Fruit fly (Drosophila melanogaster) whole organism, adult: ENCODE data around the gene psidin.
A peak's percentile ranks its signal among the peaks of the same experiment; 100 is the strongest.

Experiments
- CG11617 ChIP-seq: fragments of 200-800 bp; sonication (Bioruptor generic); optimal IDR thresholded peaks from 2 replicates; lab custom pipeline; 2017; ENCODE audit warnings: mild to moderate bottlenecking, missing biosample characterization, missing genetic modification reagents, missing genetic modification characterization
- CG12768 ChIP-seq: fragments of 200-800 bp; sonication (Bioruptor generic); optimal IDR thresholded peaks from 2 replicates; lab custom pipeline; 2017; ENCODE audit warnings: missing biosample characterization, missing genetic modification characterization, mild to moderate bottlenecking, moderate library complexity, missing genetic modification reagents
- CG14711 ChIP-seq: fragments of 200-800 bp; sonication (Bioruptor generic); optimal IDR thresholded peaks from 2 replicates; lab custom pipeline; 2018; ENCODE audit warnings: missing biosample characterization, mild to moderate bottlenecking, missing genetic modification characterization, moderate library complexity
- CG1620 ChIP-seq: fragments of 200-800 bp; sonication (Bioruptor generic); optimal IDR thresholded peaks from 2 replicates; lab custom pipeline; 2016; ENCODE audit warnings: missing biosample characterization, missing genetic modification characterization
- CG33017 ChIP-seq: fragments of 200-800 bp; sonication (Bioruptor generic); optimal IDR thresholded peaks from 2 replicates; lab custom pipeline; 2018; ENCODE audit warnings: missing biosample characterization, mild to moderate bottlenecking, missing genetic modification characterization, moderate library complexity
- CG5204 ChIP-seq: fragments of 200-800 bp; sonication (Bioruptor generic); optimal IDR thresholded peaks from 2 replicates; lab custom pipeline; 2016; ENCODE audit warnings: missing biosample characterization, missing genetic modification characterization
- CG7045 ChIP-seq: fragments of 200-800 bp; sonication (Bioruptor generic); optimal IDR thresholded peaks from 2 replicates; lab custom pipeline; 2017; ENCODE audit warnings: missing biosample characterization, mild to moderate bottlenecking, missing genetic modification characterization
- CG7101 ChIP-seq: fragments of 200-800 bp; sonication (Bioruptor generic); optimal IDR thresholded peaks from 2 replicates; lab custom pipeline; 2018; ENCODE audit warnings: missing biosample characterization, mild to moderate bottlenecking, missing genetic modification characterization, moderate library complexity
- Clk ChIP-seq: fragments of 200-800 bp; sonication (Bioruptor generic); optimal IDR thresholded peaks from 2 replicates; lab custom pipeline; 2017; ENCODE audit warnings: missing biosample characterization, missing genetic modification characterization
- Crg-1 ChIP-seq: fragments of 200-800 bp; sonication (Bioruptor generic); optimal IDR thresholded peaks from 2 replicates; lab custom pipeline; 2016; ENCODE audit warnings: missing biosample characterization, missing genetic modification characterization
- Hr96 ChIP-seq: fragments of 200-800 bp; sonication (Bioruptor generic); optimal IDR thresholded peaks from 2 replicates; lab custom pipeline; 2016; ENCODE audit warnings: missing biosample characterization, missing genetic modification characterization
- Mnt ChIP-seq: fragments of 200-800 bp; sonication (Bioruptor generic); optimal IDR thresholded peaks from 2 replicates; lab custom pipeline; 2016; ENCODE audit warnings: missing biosample characterization, mild to moderate bottlenecking, missing genetic modification characterization
- bab1 ChIP-seq: fragments of 200-800 bp; sonication (Bioruptor generic); optimal IDR thresholded peaks from 3 replicates; lab custom pipeline; 2019; ENCODE audit warnings: missing biosample characterization, mild to moderate bottlenecking, missing genetic modification characterization, moderate library complexity
- cic ChIP-seq: fragments of 200-800 bp; sonication (Bioruptor generic); optimal IDR thresholded peaks from 2 replicates; lab custom pipeline; 2017; ENCODE audit warnings: missing biosample characterization, mild to moderate bottlenecking, missing genetic modification characterization, moderate library complexity
- cnc ChIP-seq, 2 experiments: fragments of >200 bp; optimal IDR thresholded peaks; 2 replicates each; lab custom pipeline; 2017
- kay ChIP-seq: fragments of 200-800 bp; sonication (Bioruptor generic); peaks from one replicate; lab custom pipeline; 2016; ENCODE audit warnings: missing biosample characterization, missing genetic modification characterization, borderline replicate concordance
- ovo ChIP-seq: fragments of 200-800 bp; sonication (Bioruptor generic); optimal IDR thresholded peaks from 2 replicates; lab custom pipeline; 2016; ENCODE audit warnings: missing biosample characterization, missing genetic modification characterization
- pad ChIP-seq: fragments of 200-800 bp; sonication (Bioruptor generic); optimal IDR thresholded peaks from 3 replicates; lab custom pipeline; 2017; ENCODE audit warnings: missing biosample characterization, missing genetic modification characterization, mild to moderate bottlenecking, moderate library complexity, missing genetic modification reagents
- tj ChIP-seq: fragments of 200-800 bp; sonication (Bioruptor generic); optimal IDR thresholded peaks from 3 replicates; lab custom pipeline; 2017; ENCODE audit warnings: missing biosample characterization, mild to moderate bottlenecking, missing genetic modification characterization, moderate library complexity
- toe ChIP-seq: fragments of 200-800 bp; sonication (Bioruptor generic); optimal IDR thresholded peaks from 2 replicates; lab custom pipeline; 2016; ENCODE audit warnings: missing biosample characterization, missing genetic modification characterization

Gene psidin

DNA sequence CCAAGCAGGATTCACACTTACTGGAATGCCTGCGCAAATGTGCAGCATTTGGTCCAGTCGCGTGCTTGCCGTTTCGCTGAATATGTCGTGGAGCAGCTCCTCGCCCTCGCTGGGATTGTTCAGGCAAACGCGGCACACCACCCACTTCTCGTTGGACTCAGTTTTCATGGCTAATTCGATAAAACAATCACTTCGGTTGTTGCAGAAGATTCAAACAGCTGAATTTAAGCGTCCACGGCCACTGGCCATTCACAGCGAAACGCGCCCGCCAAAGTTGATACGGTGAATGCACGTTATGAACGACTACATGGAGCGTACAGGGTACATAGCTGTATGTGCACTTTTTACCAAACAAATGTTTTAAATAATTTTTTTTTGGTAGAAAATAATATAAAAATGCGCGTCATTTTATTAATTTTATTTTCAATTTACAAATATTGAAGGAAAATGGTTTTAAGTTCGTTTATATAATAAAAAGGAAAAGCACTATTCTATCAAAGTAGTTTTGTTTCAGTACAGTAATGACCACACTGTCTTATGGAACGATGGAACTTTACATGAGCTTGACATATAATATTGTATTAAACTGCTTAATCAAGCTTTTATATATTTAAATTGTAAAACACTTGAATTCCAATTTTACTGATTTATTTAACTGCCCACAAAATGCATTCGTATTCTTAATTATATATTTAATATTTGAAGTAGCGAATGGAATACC is 9.7 kb downstream of the psidin start, which contains the start of gene trem:
Gene trem (minus strand): TSS at position 267 of the 721 bp plus-strand sequence.
- TF ChIP-seq toe (GFP tag; lab: Kevin White, UChicago) (peak; percentile 86), bab1 (GFP tag; lab: Kevin White, UChicago) (no peak), CG12768 (GFP tag; lab: Kevin White, UChicago) (peak; percentile 77), CG5204 (peak; percentile 72), CG7101 (peak; percentile 76), cic (GFP tag; lab: Kevin White, UChicago) (peak; percentile 1), Hr96 (GFP tag; lab: Kevin White, UChicago) (peak; percentile 42), CG1620 (peak; percentile 59), CG7045 (GFP tag; lab: Kevin White, UChicago) (peak; percentile 79), Crg-1 (GFP tag; lab: Kevin White, UChicago) (peak; percentile 55), pad (GFP tag; lab: Kevin White, UChicago) (peak; percentile 65), ovo (peak; percentile 33), kay (no peak), Mnt (GFP tag; lab: Kevin White, UChicago) (peak; percentile 49), Clk (peak; percentile 67), CG11617 (GFP tag; lab: Kevin White, UChicago) (peak; percentile 85), tj (peak; percentile 54), CG33017 (peak; percentile 54), CG14711 (tag; lab: Kevin White, UChicago) (peak; percentile 58), cnc (optimal IDR thresholded peaks at IDR 0.05; lab: Kevin White, UChicago) (no peak)

dm6 chr3R:20031764-20032079 is 10.2 kb downstream of the psidin start, which contains the start of gene idc:
Gene idc (plus strand): TSS chr3R:20031823.
- TF ChIP-seq kay (no peak), CG11617 (GFP tag; lab: Kevin White, UChicago) (peak; percentile 59)

DNA sequence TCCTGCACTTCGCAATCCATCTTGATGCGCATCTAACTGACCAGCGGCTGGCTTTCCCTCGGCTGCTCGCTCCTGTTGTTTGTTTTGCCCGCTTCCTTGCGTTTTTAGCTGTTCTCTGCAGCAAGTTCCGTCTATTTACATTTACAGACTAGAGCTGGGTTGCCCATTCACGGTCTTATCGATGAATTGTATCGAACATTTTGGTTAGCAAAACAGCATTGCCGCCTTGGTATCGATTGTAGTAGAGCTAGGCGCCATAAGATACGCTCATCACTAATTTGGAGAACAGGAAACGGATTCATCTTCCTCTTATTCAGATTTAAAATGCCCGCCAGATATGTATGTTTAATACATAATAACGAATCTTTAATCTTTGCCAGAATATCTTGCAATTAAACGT is 14.4 kb downstream of the psidin start, which contains the start of gene Regnase-1:
Gene Regnase-1 (minus strand): TSS at position 170 of the 400 bp plus-strand sequence.
- TF ChIP-seq CG14711 (tag; lab: Kevin White, UChicago) = peak; percentile 83
- peak; percentile 83 for TF ChIP-seq CG33017
- TF ChIP-seq Clk = peak; percentile 22
- peak; percentile 63 for TF ChIP-seq CG5204
- peak; percentile 78 for TF ChIP-seq Mnt (GFP tag; lab: Kevin White, UChicago)
- peak; percentile 72 for TF ChIP-seq toe (GFP tag; lab: Kevin White, UChicago)
- TF ChIP-seq pad (GFP tag; lab: Kevin White, UChicago) = peak; percentile 78
- peak; percentile 62 for TF ChIP-seq cic (GFP tag; lab: Kevin White, UChicago)
- no peak for TF ChIP-seq cnc (optimal IDR thresholded peaks at IDR 0.05; lab: Kevin White, UChicago)
- TF ChIP-seq CG12768 (GFP tag; lab: Kevin White, UChicago) = peak; percentile 81
- TF ChIP-seq Hr96 (GFP tag; lab: Kevin White, UChicago) = peak; percentile 87
- TF ChIP-seq bab1 (GFP tag; lab: Kevin White, UChicago) = peak; percentile 96
- peak; percentile 91 for TF ChIP-seq CG7045 (GFP tag; lab: Kevin White, UChicago)
- TF ChIP-seq ovo = peak; percentile 81
- TF ChIP-seq CG11617 (GFP tag; lab: Kevin White, UChicago) = peak; percentile 90
- peak; percentile 89 for TF ChIP-seq CG1620
- peak; percentile 92 for TF ChIP-seq CG7101
- peak; percentile 63 for TF ChIP-seq tj
- TF ChIP-seq kay = no peak
- TF ChIP-seq Crg-1 (GFP tag; lab: Kevin White, UChicago) = peak; percentile 85

- TF ChIP-seq tj (no peak), CG7045 (GFP tag; lab: Kevin White, UChicago) (no peak), Mnt (GFP tag; lab: Kevin White, UChicago) (no peak), kay (no peak), CG7101 (no peak), cnc (optimal IDR thresholded peaks at IDR 0.05; lab: Kevin White, UChicago) (no peak), CG5204 (no peak)
These were observed 21.0 kb downstream of the psidin start, which contains the start of the genes CG33934 and Indy-2 for dm6 chr3R:20042457-20042856. Gene CG33934 (plus strand): TSS chr3R:20042757. Gene Indy-2 (plus strand): TSS chr3R:20042757.

DNA sequence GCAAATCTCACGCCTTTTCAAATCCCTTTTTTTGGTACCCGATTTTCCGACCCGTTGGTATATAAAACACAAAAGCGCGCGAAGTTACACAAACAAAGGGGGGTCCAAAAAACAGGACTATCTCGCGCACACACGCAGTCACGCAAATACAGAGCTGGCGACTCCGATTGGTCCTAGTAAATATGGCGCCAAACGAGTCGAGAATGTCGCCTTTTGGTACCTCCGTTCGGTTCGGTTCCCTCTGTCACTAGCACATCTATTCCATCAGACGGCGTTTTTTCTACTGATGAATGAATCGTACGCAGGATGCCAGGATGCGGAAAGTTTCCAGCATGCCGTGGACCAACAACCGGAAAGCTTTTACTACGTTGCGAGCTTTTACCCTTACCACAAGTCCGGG is 34.3 kb downstream of the psidin start, which contains the start of gene CG17193:
Gene CG17193 (minus strand): TSS at position 289 of the 400 bp plus-strand sequence.
- TF ChIP-seq CG1620 = no peak
- peak; percentile 10 for TF ChIP-seq cic (GFP tag; lab: Kevin White, UChicago)

DNA sequence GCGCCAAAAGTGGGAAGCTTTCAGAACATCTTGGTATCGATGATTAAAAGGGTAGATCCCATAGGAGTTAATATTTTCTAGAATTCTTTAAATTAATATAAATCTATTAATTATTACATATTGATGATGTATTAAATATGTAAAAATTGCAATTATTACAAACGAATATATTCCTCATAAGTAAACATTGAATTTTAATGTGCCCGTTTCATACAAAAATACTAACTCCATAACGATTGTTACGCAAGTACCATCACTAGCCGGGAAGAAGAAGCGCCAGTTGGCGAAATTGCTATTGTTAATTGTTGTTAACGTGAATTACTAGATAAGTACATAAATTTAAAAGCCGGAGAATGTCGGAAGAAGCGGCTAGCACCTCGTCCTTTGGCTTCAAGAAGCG is 36.0 kb downstream of the psidin start, which contains the start of gene mdlc:
Gene mdlc (plus strand): TSS at position 248 of the 400 bp plus-strand sequence.
- no peak for TF ChIP-seq pad (GFP tag; lab: Kevin White, UChicago)
- TF ChIP-seq CG33017 = no peak
- TF ChIP-seq kay = peak; percentile 28
- TF ChIP-seq toe (GFP tag; lab: Kevin White, UChicago) = peak; percentile 0
- TF ChIP-seq cnc (optimal IDR thresholded peaks at IDR 0.05; lab: Kevin White, UChicago) = no peak
- no peak for TF ChIP-seq CG12768 (GFP tag; lab: Kevin White, UChicago)
- no peak for TF ChIP-seq tj
- TF ChIP-seq CG5204 = peak; percentile 7
- TF ChIP-seq Hr96 (GFP tag; lab: Kevin White, UChicago) = no peak
- TF ChIP-seq CG11617 (GFP tag; lab: Kevin White, UChicago) = peak; percentile 14
- no peak for TF ChIP-seq ovo
- TF ChIP-seq CG14711 (tag; lab: Kevin White, UChicago) = no peak
